Worm (Caenorhabditis elegans) whole organism, young adult: ENCODE data around the gene T04B2.8.

Experiments
- B0336.3 ChIP-seq: fragments of 200-800 bp; sonication (Bioruptor generic); IDR thresholded peaks from 2 replicates; pipeline ENCODE4 v1.3.6; 2022; ENCODE audit warnings: missing genetic modification characterization, missing compliant biosample characterization
- F22D6.2 ChIP-seq: sonication (generic microtip); optimal IDR thresholded peaks from 2 replicates; lab custom pipeline; 2016; ENCODE audit warnings: mild to moderate bottlenecking, missing genetic modification characterization, missing compliant biosample characterization
- Y53G8AR.9 ChIP-seq: fragments of 200-800 bp; sonication (Bioruptor generic); conservative IDR thresholded peaks from 2 replicates; pipeline ENCODE4 v1.3.6; 2022; ENCODE audit warnings: missing genetic modification reagents, missing genetic modification characterization, missing compliant biosample characterization
- aptf-2 ChIP-seq: fragments of 200-800 bp; sonication (Bioruptor generic); conservative IDR thresholded peaks from 2 replicates; pipeline ENCODE4 v1.3.6; 2022; ENCODE audit warnings: missing genetic modification reagents, missing genetic modification characterization, missing compliant biosample characterization
- atf-7 ChIP-seq: sonication (generic microtip); optimal IDR thresholded peaks from 2 replicates; lab custom pipeline; 2017; ENCODE audit warnings: mild to moderate bottlenecking, missing genetic modification characterization, missing compliant biosample characterization
- athp-1 ChIP-seq: sonication (generic microtip); optimal IDR thresholded peaks from 2 replicates; lab custom pipeline; 2017; ENCODE audit warnings: mild to moderate bottlenecking, missing genetic modification characterization, missing compliant biosample characterization
- attf-3 ChIP-seq: fragments of 200-800 bp; sonication (Bioruptor generic); conservative IDR thresholded peaks from 2 replicates; pipeline ENCODE4 v1.3.6; 2022; ENCODE audit warnings: missing genetic modification reagents, missing genetic modification characterization, missing compliant biosample characterization
- attf-6 ChIP-seq: fragments of 200-800 bp; sonication (Bioruptor generic); IDR thresholded peaks from 2 replicates; pipeline ENCODE4 v1.3.6; 2022; ENCODE audit warnings: missing genetic modification reagents, missing genetic modification characterization, missing compliant biosample characterization
- cebp-2 ChIP-seq: fragments of 200-800 bp; sonication (Bioruptor generic); IDR thresholded peaks from 2 replicates; pipeline ENCODE4 v1.3.6; 2022; ENCODE audit warnings: missing genetic modification characterization, missing compliant biosample characterization
- efl-1 ChIP-seq: fragments of 150-350 bp; optimal IDR thresholded peaks from 2 replicates; lab custom pipeline; 2014; ENCODE audit warnings: missing biosample characterization, missing genetic modification reagents, missing genetic modification characterization
- egrh-3 ChIP-seq: fragments of 200-800 bp; sonication (Bioruptor generic); IDR thresholded peaks from 2 replicates; pipeline ENCODE4 v1.3.6; 2022; ENCODE audit warnings: missing genetic modification reagents, missing genetic modification characterization, missing compliant biosample characterization
- ets-4 ChIP-seq: fragments of 200-800 bp; sonication (Bioruptor generic); optimal IDR thresholded peaks from 2 replicates; lab custom pipeline; 2018; ENCODE audit warnings: mild to moderate bottlenecking, missing genetic modification characterization, missing compliant biosample characterization
- fkh-3 ChIP-seq: sonication (generic microtip); optimal IDR thresholded peaks from 2 replicates; lab custom pipeline; 2016; ENCODE audit warnings: mild to moderate bottlenecking, missing genetic modification characterization, missing compliant biosample characterization
- gei-17 ChIP-seq: fragments of 200-800 bp; sonication (Bioruptor generic); optimal IDR thresholded peaks from 2 replicates; lab custom pipeline; 2018; ENCODE audit warnings: mild to moderate bottlenecking, missing genetic modification characterization, missing compliant biosample characterization
- let-607 ChIP-seq, 2 experiments: fragments of 200-800 bp in 1 of 2; sonication (Bioruptor generic) in 1 of 2; sonication (generic microtip) in 1 of 2; optimal IDR thresholded peaks; 2 replicates each; lab custom pipeline; 2016 to 2018; ENCODE audit warnings: mild to moderate bottlenecking in 2 of 2, missing compliant biosample characterization in 2 of 2, missing genetic modification characterization in 2 of 2, moderate library complexity in 2 of 2, missing genotype in 1 of 2
- lin-26 ChIP-seq: fragments of 200-800 bp; sonication (Bioruptor generic); IDR thresholded peaks from 2 replicates; pipeline ENCODE4 v1.3.6; 2022; ENCODE audit warnings: missing genetic modification reagents, missing genetic modification characterization, missing compliant biosample characterization
- lin-35 ChIP-seq, 3 experiments: fragments of 150-350 bp in 2 of 3; sonication (generic microtip) in 1 of 3; optimal IDR thresholded peaks; 2 replicates each; lab custom pipeline; 2014 to 2018; ENCODE audit warnings: missing biosample characterization in 3 of 3, missing genetic modification characterization in 3 of 3, missing genetic modification reagents in 3 of 3
- lin-40 ChIP-seq: sonication (generic microtip); optimal IDR thresholded peaks from 2 replicates; lab custom pipeline; 2016; ENCODE audit warnings: missing genetic modification characterization, mild to moderate bottlenecking, missing compliant biosample characterization, missing genotype, missing genetic modification reagents
- lin-54 ChIP-seq: fragments of 200-800 bp; sonication (Bioruptor generic); optimal IDR thresholded peaks from 2 replicates; lab custom pipeline; 2018; ENCODE audit warnings: mild to moderate bottlenecking, missing genetic modification characterization, missing compliant biosample characterization
- lir-1 ChIP-seq: fragments of 200-800 bp; sonication (Bioruptor generic); conservative IDR thresholded peaks from 2 replicates; pipeline ENCODE4 v1.3.6; 2022; ENCODE audit warnings: missing genetic modification reagents, missing genetic modification characterization, missing compliant biosample characterization
- madf-3 ChIP-seq: fragments of 200-800 bp; sonication (Bioruptor generic); IDR thresholded peaks from 2 replicates; pipeline ENCODE4 v1.3.6; 2022; ENCODE audit warnings: missing genetic modification reagents, missing genetic modification characterization, missing compliant biosample characterization
- mcd-1 ChIP-seq: fragments of 200-800 bp; sonication (Bioruptor generic); IDR thresholded peaks from 2 replicates; pipeline ENCODE4 v1.3.6; 2022; ENCODE audit warnings: missing genetic modification reagents, missing genetic modification characterization, missing compliant biosample characterization
- mes-4 ChIP-seq: sonication (generic microtip); optimal IDR thresholded peaks from 2 replicates; lab custom pipeline; 2016; ENCODE audit warnings: missing genotype, missing genetic modification characterization, missing compliant biosample characterization
- mxl-1 ChIP-seq: sonication (generic microtip); optimal IDR thresholded peaks from 2 replicates; lab custom pipeline; 2016; ENCODE audit warnings: missing genetic modification characterization, missing compliant biosample characterization
- nhr-179 ChIP-seq: sonication (generic microtip); optimal IDR thresholded peaks from 2 replicates; lab custom pipeline; 2016; ENCODE audit warnings: mild to moderate bottlenecking, missing genetic modification characterization, missing compliant biosample characterization
- nhr-80 ChIP-seq: sonication (generic microtip); optimal IDR thresholded peaks from 2 replicates; lab custom pipeline; 2016; ENCODE audit warnings: missing genetic modification characterization, missing compliant biosample characterization
- nhr-90 ChIP-seq: sonication (generic microtip); optimal IDR thresholded peaks from 2 replicates; lab custom pipeline; 2016; ENCODE audit warnings: missing genotype, mild to moderate bottlenecking, missing genetic modification characterization, missing compliant biosample characterization
- pha-4 ChIP-seq: fragments of 150-350 bp; sonication (generic microtip); optimal IDR thresholded peaks from 2 replicates; lab custom pipeline; 2014; ENCODE audit warnings: missing biosample characterization, missing genetic modification reagents, missing genetic modification characterization
- rpc-1 ChIP-seq, 2 experiments: fragments of 150-350 bp in 1 of 2; sonication (generic microtip) in 1 of 2; optimal IDR thresholded peaks; 2 replicates each; lab custom pipeline; 2014 to 2018; ENCODE audit warnings: missing biosample characterization in 1 of 2, missing genetic modification characterization in 1 of 2, missing genetic modification reagents in 1 of 2, missing genotype in 1 of 2
- sea-2 ChIP-seq: fragments of 200-800 bp; sonication (Bioruptor generic); IDR thresholded peaks from 2 replicates; pipeline ENCODE4 v1.3.6; 2022; ENCODE audit warnings: missing genetic modification characterization, missing compliant biosample characterization
- snpc-1.3 ChIP-seq: sonication (generic microtip); optimal IDR thresholded peaks from 2 replicates; lab custom pipeline; 2017; ENCODE audit warnings: missing genetic modification characterization, mild to moderate bottlenecking, missing compliant biosample characterization, antibody characterized with exemption, moderate library complexity, missing genotype, missing genetic modification reagents; ENCODE audit not compliant: insufficient read depth
- snpc-3.4 ChIP-seq: sonication (generic microtip); optimal IDR thresholded peaks from 2 replicates; lab custom pipeline; 2017; ENCODE audit warnings: missing genetic modification characterization, mild to moderate bottlenecking, missing compliant biosample characterization, antibody characterized with exemption, moderate library complexity, missing genotype, missing genetic modification reagents
- somi-1 ChIP-seq: fragments of 200-800 bp; sonication (Bioruptor generic); optimal IDR thresholded peaks from 2 replicates; lab custom pipeline; 2018; ENCODE audit warnings: mild to moderate bottlenecking, missing genetic modification characterization, missing compliant biosample characterization
- tbp1 ChIP-seq: fragments of 200-800 bp; sonication (Bioruptor generic); optimal IDR thresholded peaks from 2 replicates; lab custom pipeline; 2018; ENCODE audit warnings: mild to moderate bottlenecking, missing genetic modification characterization, missing compliant biosample characterization
- zim-3 ChIP-seq: sonication (generic microtip); optimal IDR thresholded peaks from 2 replicates; lab custom pipeline; 2017; ENCODE audit warnings: mild to moderate bottlenecking, missing genetic modification characterization, moderate library complexity, missing compliant biosample characterization
- ztf-22 ChIP-seq: fragments of 200-800 bp; sonication (Bioruptor generic); optimal IDR thresholded peaks from 2 replicates; lab custom pipeline; 2018; ENCODE audit warnings: mild to moderate bottlenecking, missing genetic modification characterization, moderate library complexity, missing compliant biosample characterization
- ztf-28 ChIP-seq: fragments of 200-800 bp; sonication (Bioruptor generic); IDR thresholded peaks from 2 replicates; pipeline ENCODE4 v1.3.6; 2022; ENCODE audit warnings: missing genetic modification reagents, missing genetic modification characterization, missing compliant biosample characterization

Gene T04B2.8

DNA sequence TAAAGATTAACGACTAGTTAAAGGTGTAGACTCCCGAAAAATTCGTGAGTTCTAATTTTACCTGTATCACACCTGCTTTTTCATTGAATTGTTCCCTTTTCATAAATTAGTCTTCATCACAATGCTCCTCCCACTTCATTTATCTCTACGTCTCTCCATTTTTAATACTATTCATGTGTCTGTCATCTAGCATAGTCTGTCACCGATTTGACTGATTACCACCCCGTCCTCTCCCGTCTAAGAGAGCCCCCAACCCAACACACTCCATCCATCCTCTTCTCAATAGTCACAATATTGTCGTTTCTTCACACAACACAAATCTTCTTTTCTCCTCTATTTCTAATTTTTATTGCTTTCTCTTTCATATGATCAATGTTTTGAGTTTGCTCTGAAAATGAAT lies 14.2 kb upstream of the T04B2.8 start (continued):
- TF ChIP-seq cebp-2 (no peak), snpc-3.4 (no peak), athp-1 (tag; lab: Kevin White, UChicago) (no peak)
- TF ChIP-seq, all 124 proteins: peak for 0

DNA sequence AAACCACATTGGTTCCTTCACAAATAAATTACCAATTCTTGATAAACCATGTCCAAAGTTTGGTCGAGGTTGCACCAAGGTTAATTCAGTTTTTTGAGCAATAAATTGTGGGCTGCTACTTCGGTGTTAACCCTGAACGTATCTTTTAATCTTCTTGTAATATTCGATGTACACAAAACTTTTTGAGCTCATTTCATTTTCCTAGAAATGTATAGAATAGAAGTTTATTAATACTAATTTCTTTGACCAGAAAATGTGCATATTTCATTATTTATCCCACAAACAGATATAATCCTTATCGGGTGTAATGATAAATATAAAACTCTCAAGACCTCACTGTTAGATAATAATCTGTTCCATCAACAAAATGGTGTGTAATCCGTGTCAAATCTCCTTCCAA lies 13.0 kb upstream of the T04B2.8 start:
- TF ChIP-seq attf-3 (GFP tag; lab: Robert Waterston, UW) (no peak), tbp1 (GFP tag; lab: Kevin White, UChicago) (no peak), efl-1 (GFP tag; lab: Kevin White, UChicago) (no peak), lir-1 (GFP tag; lab: Robert Waterston, UW) (no peak), aptf-2 (GFP tag; lab: Robert Waterston, UW) (no peak)

DNA sequence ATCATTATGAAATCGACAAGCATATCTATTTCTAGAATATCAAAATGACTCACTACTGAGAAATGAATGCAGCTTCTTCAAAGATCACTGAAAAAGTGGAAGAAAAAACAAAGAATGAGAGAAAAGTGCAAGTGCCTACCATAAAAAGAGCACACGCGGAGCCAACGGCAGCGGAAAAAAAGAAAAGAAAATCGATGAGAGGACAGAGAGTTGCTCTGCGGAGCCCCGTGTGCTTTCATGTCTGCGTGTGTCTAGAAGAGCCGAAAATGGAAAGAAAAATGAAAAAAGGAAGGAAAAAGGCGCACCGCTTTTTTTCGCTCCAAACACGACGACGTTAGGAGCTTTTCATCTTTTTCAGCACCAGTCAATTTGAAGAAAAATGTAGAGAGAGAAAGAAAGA lies 11.7 kb upstream of the T04B2.8 start, which contains the start of gene ipla-7:
TSS of gene ipla-7 (minus strand) at position 122 of the 400 bp plus-strand sequence.
- TF ChIP-seq Y53G8AR.9 (GFP tag; lab: Robert Waterston, UW) = no peak
- peak; percentile 16 for TF ChIP-seq nhr-80 (tag; lab: Kevin White, UChicago)

DNA sequence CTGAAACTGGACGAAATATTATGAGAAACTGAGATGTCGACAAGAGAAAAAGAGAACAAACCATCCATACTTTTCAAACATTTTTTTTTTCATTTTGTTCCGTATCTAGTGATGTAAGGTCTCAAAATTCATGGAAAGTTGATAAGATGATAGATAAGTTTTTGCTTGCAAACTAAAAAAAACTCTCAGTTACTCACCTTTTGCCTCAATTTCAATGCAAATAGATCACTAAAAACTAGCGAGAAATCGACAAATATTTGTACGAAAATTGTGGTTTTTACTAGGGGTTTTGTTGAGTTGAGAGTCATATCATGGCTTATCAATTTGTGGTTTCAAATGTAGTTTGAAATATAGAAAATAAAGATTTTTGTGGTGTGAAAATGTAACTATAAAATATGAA lies 9.8 kb upstream of the T04B2.8 start:
- TF ChIP-seq rpc-1 (optimal IDR thresholded peaks at IDR 0.05; lab: Kevin White, UChicago) = no peak
- no peak for TF ChIP-seq rpc-1 (tag; optimal IDR thresholded peaks at IDR 0.05; lab: Kevin White, UChicago)
- TF ChIP-seq egrh-3 (GFP tag; lab: Robert Waterston, UW) = no peak
- TF ChIP-seq nhr-80 (tag; lab: Kevin White, UChicago) = peak; percentile 31
- no peak for TF ChIP-seq somi-1 (GFP tag; lab: Kevin White, UChicago)
- no peak for TF ChIP-seq snpc-1.3 (tag; lab: Kevin White, UChicago)
- no peak for TF ChIP-seq zim-3 (tag; lab: Kevin White, UChicago)
- TF ChIP-seq lin-35 (GFP tag; optimal IDR thresholded peaks at IDR 0.05; lab: Kevin White, UChicago) = no peak
- no peak for TF ChIP-seq lin-54

DNA sequence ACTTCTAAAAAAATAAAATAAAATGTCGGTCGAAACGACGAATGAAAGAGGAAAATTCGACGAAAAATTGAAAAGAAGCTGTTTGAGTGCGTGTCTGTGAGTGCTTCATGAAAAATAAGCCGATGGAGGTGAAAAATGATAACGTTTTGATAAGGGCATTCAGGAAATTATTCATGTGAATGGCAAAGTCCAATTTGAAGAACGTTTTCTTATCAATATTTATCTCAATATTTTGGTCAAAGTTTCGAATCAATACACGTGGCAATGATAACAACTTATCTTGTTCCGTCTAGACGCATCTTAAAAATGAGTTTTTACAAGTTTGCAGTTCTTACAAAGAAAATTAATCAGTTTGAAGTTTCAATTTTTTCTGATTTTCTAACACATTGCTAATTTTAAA lies 8.2 kb upstream of the T04B2.8 start:
- TF ChIP-seq lin-40 = no peak
- TF ChIP-seq ztf-22 (GFP tag; lab: Kevin White, UChicago) = peak; percentile 17
- peak; percentile 73 for TF ChIP-seq nhr-80 (tag; lab: Kevin White, UChicago)
- peak; percentile 4 for TF ChIP-seq atf-7 (tag; lab: Kevin White, UChicago)
- TF ChIP-seq mcd-1 (GFP tag; lab: Robert Waterston, UW) = no peak
- TF ChIP-seq let-607 (tag; optimal IDR thresholded peaks at IDR 0.05; lab: Kevin White, UChicago) = peak in 1 of 2 experiments; percentile 53
- peak; percentile 40 for TF ChIP-seq ets-4 (GFP tag; lab: Kevin White, UChicago)

DNA sequence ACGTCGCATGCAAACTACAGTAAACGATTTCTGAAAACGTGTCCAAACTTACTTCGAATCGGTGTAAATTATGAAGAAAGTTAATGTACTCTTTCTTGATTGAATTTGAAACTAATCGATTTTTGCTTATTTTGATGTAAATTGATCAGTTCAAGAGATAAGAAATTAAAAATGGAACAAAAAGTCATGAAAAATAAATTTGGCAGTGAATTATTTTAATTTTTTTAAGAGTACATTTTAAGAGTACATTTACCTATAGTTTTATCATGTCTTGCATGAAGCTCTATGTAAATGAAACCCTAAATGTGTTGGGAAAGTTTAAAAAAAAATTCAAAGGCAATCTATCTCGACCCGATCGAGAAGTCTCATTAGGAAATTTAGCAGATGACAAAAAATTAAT lies 5.2 kb upstream of the T04B2.8 start, which contains the start of gene T04B2.7:
TSS of gene T04B2.7 (minus strand) at position 101 of the 400 bp plus-strand sequence.
- TF ChIP-seq lin-26 (GFP tag; lab: Robert Waterston, UW) = no peak
- no peak for TF ChIP-seq fkh-3 (tag; lab: Kevin White, UChicago)
- no peak for TF ChIP-seq efl-1 (GFP tag; lab: Kevin White, UChicago)
- TF ChIP-seq mes-4 (tag; lab: Kevin White, UChicago) = no peak
- no peak for TF ChIP-seq nhr-90
- no peak for TF ChIP-seq aptf-2 (GFP tag; lab: Robert Waterston, UW)
- no peak for TF ChIP-seq gei-17 (GFP tag; lab: Kevin White, UChicago)
- no peak for TF ChIP-seq attf-6
- TF ChIP-seq madf-3 (GFP tag; lab: Robert Waterston, UW) = no peak
- no peak for TF ChIP-seq nhr-179 (tag; lab: Kevin White, UChicago)
- TF ChIP-seq ztf-28 = no peak
- TF ChIP-seq F22D6.2 = no peak
- no peak for TF ChIP-seq sea-2 (GFP tag; lab: Robert Waterston, UW)
- TF ChIP-seq pha-4 (tag; lab: Kevin White, UChicago) = no peak
- no peak for TF ChIP-seq mxl-1 (tag; lab: Kevin White, UChicago)
- no peak for TF ChIP-seq B0336.3 (GFP tag; lab: Robert Waterston, UW)
